Worm (Caenorhabditis elegans): Measurements from ENCODE around the gene srbc-27.

ce11 chrV:17469180-17469579, 38.2 kb downstream of the srbc-27 start, which contains the start of gene F20E11.17:
- TF ChIP-seq nhr-237 (tag; optimal IDR thresholded peaks at IDR 0.05) = no peak
- no peak for TF ChIP-seq tbx-2 (tag; optimal IDR thresholded peaks at IDR 0.05)
- TF ChIP-seq snpc-4 (tag; optimal IDR thresholded peaks at IDR 0.05) = no peak
- TF ChIP-seq sox-4 (tag; optimal IDR thresholded peaks at IDR 0.05) = no peak
- no peak for TF ChIP-seq dpl-1 (GFP tag; optimal IDR thresholded peaks at IDR 0.05)
- TF ChIP-seq unc-62 (GFP tag; optimal IDR thresholded peaks at IDR 0.05) = no peak
- no peak for TF ChIP-seq F16B12.6 (tag; optimal IDR thresholded peaks at IDR 0.05)
- TF ChIP-seq fos-1 (tag; optimal IDR thresholded peaks at IDR 0.05) = no peak
- TF ChIP-seq lin-39 (tag; optimal IDR thresholded peaks at IDR 0.05) = no peak
- no peak for TF ChIP-seq lsy-2 (tag; optimal IDR thresholded peaks at IDR 0.05)
- TF ChIP-seq hpl-2 (GFP tag; optimal IDR thresholded peaks at IDR 0.05) = no peak
- TF ChIP-seq egl-27 (tag; optimal IDR thresholded peaks at IDR 0.05) = no peak
